Fruit fly (Drosophila melanogaster) whole organism, embryonic: ENCODE data around the gene CG3862.

Experiments
- Atf3 ChIP-seq: fragments of 200-800 bp; sonication (Bioruptor generic); optimal IDR thresholded peaks from 3 replicates; lab custom pipeline; 2016; ENCODE audit warnings: missing biosample characterization, missing genetic modification characterization
- BtbVII ChIP-seq: fragments of 200-800 bp; sonication (Bioruptor generic); optimal IDR thresholded peaks from 3 replicates; lab custom pipeline; 2017; ENCODE audit warnings: missing biosample characterization, mild to moderate bottlenecking, missing genetic modification characterization
- CG10274 ChIP-seq: fragments of 200-800 bp; sonication (Bioruptor generic); optimal IDR thresholded peaks from 3 replicates; lab custom pipeline; 2017; ENCODE audit warnings: missing biosample characterization, mild to moderate bottlenecking, missing genetic modification characterization
- CG10366 ChIP-seq: fragments of 200-800 bp; sonication (Bioruptor generic); IDR thresholded peaks from 2 replicates; pipeline ENCODE4 v1.3.6; 2022; ENCODE audit warnings: missing biosample characterization, missing genetic modification characterization
- CG11456 ChIP-seq: fragments of 200-800 bp; sonication (Bioruptor generic); IDR thresholded peaks from 3 replicates; pipeline ENCODE4 v1.3.6; 2022; ENCODE audit warnings: missing biosample characterization, missing genetic modification characterization
- CG1233 ChIP-seq: fragments of 200-800 bp; sonication (Bioruptor generic); optimal IDR thresholded peaks from 4 replicates; lab custom pipeline; 2018; ENCODE audit warnings: missing biosample characterization, mild to moderate bottlenecking, missing genetic modification characterization
- CG12659 ChIP-seq: fragments of 200-800 bp; sonication (Bioruptor generic); optimal IDR thresholded peaks from 3 replicates; lab custom pipeline; 2017; ENCODE audit warnings: mild to moderate bottlenecking, missing biosample characterization, missing genetic modification reagents, missing genetic modification characterization
- CG15479 ChIP-seq: fragments of 200-800 bp; sonication (Bioruptor generic); optimal IDR thresholded peaks from 3 replicates; lab custom pipeline; 2019; ENCODE audit warnings: missing biosample characterization, mild to moderate bottlenecking, missing genetic modification characterization, moderate library complexity
- CG15696 ChIP-seq: fragments of 200-800 bp; sonication (Bioruptor generic); optimal IDR thresholded peaks from 2 replicates; lab custom pipeline; 2019; ENCODE audit warnings: missing biosample characterization, mild to moderate bottlenecking, missing genetic modification characterization, moderate library complexity
- CG1602 ChIP-seq: fragments of 200-800 bp; sonication (Bioruptor generic); optimal IDR thresholded peaks from 3 replicates; lab custom pipeline; 2016; ENCODE audit warnings: missing biosample characterization, missing genetic modification characterization
- CG17328 ChIP-seq: fragments of 200-800 bp; sonication (Bioruptor generic); IDR thresholded peaks from 2 replicates; pipeline ENCODE4 v1.3.6; 2022; ENCODE audit warnings: missing biosample characterization, missing genetic modification characterization
- CG17359 ChIP-seq: fragments of 200-800 bp; sonication (Bioruptor generic); optimal IDR thresholded peaks from 3 replicates; lab custom pipeline; 2018; ENCODE audit warnings: missing biosample characterization, mild to moderate bottlenecking, missing genetic modification characterization, moderate library complexity
- CG1792 ChIP-seq: fragments of 200-800 bp; sonication (Bioruptor generic); optimal IDR thresholded peaks from 2 replicates; lab custom pipeline; 2016; ENCODE audit warnings: missing biosample characterization, missing genetic modification characterization
- CG30020 ChIP-seq: fragments of 200-800 bp; optimal IDR thresholded peaks from 2 replicates; lab custom pipeline; 2019; ENCODE audit warnings: missing biosample characterization, mild to moderate bottlenecking, missing genetic modification characterization, moderate library complexity
- CG31388 ChIP-seq: fragments of 200-800 bp; sonication (Bioruptor generic); optimal IDR thresholded peaks from 2 replicates; lab custom pipeline; 2016; ENCODE audit warnings: missing biosample characterization, missing genetic modification characterization
- CG32767 ChIP-seq: fragments of 200-800 bp; sonication (Bioruptor generic); IDR thresholded peaks from 2 replicates; pipeline ENCODE4 v1.3.6; 2022; ENCODE audit warnings: missing biosample characterization, missing genetic modification characterization
- CG3407 ChIP-seq: fragments of 200-800 bp; sonication (Bioruptor generic); optimal IDR thresholded peaks from 2 replicates; lab custom pipeline; 2018; ENCODE audit warnings: missing biosample characterization, mild to moderate bottlenecking, missing genetic modification characterization
- CG7987 ChIP-seq: fragments of 200-800 bp; sonication (Bioruptor generic); optimal IDR thresholded peaks from 2 replicates; lab custom pipeline; 2018; ENCODE audit warnings: missing biosample characterization, mild to moderate bottlenecking, missing genetic modification characterization, moderate library complexity
- CG8089 ChIP-seq: fragments of 200-800 bp; sonication (Bioruptor generic); optimal IDR thresholded peaks from 3 replicates; lab custom pipeline; 2016; ENCODE audit warnings: missing biosample characterization, missing genetic modification characterization
- CG9727 ChIP-seq: fragments of 200-800 bp; sonication (Bioruptor generic); optimal IDR thresholded peaks from 3 replicates; lab custom pipeline; 2017; ENCODE audit warnings: missing biosample characterization, mild to moderate bottlenecking, missing genetic modification characterization
- E2f1 ChIP-seq: fragments of 200-800 bp; sonication (Bioruptor generic); IDR thresholded peaks from 2 replicates; pipeline ENCODE4 v1.3.6; 2022; ENCODE audit warnings: missing biosample characterization, missing genetic modification characterization
- Hr39 ChIP-seq: fragments of >200 bp; optimal IDR thresholded peaks from 2 replicates; lab custom pipeline; 2017
- Lhr ChIP-seq: fragments of 200-800 bp; sonication (Bioruptor generic); optimal IDR thresholded peaks from 3 replicates; lab custom pipeline; 2017; ENCODE audit warnings: mild to moderate bottlenecking, missing biosample characterization, missing genetic modification reagents, missing genetic modification characterization
- Meics ChIP-seq: fragments of 200-800 bp; sonication (Bioruptor generic); optimal IDR thresholded peaks from 2 replicates; lab custom pipeline; 2017; ENCODE audit warnings: missing biosample characterization, mild to moderate bottlenecking, missing genetic modification characterization
- Ravus ChIP-seq: fragments of 200-800 bp; sonication (Bioruptor generic); IDR thresholded peaks from 2 replicates; pipeline ENCODE4 v1.3.6; 2022; ENCODE audit warnings: missing biosample characterization, missing genetic modification characterization
- Rx ChIP-seq: fragments of 200-800 bp; sonication (Bioruptor generic); IDR thresholded peaks from 2 replicates; pipeline ENCODE4 v1.3.6; 2022; ENCODE audit warnings: missing biosample characterization, missing genetic modification characterization
- ara ChIP-seq: fragments of 200-800 bp; sonication (Bioruptor generic); IDR thresholded peaks from 2 replicates; pipeline ENCODE4 v1.3.6; 2022; ENCODE audit warnings: missing biosample characterization, missing genetic modification characterization
- bbx ChIP-seq: fragments of 200-800 bp; sonication (Bioruptor generic); IDR thresholded peaks from 2 replicates; pipeline ENCODE4 v1.3.6; 2022; ENCODE audit warnings: missing biosample characterization, missing genetic modification characterization; ENCODE audit not compliant: partially characterized antibody
- bowl ChIP-seq: fragments of 200-800 bp; sonication (Bioruptor generic); IDR thresholded peaks from 2 replicates; pipeline ENCODE4 v1.3.6; 2022; ENCODE audit warnings: missing biosample characterization, missing genetic modification characterization
- chif ChIP-seq, 2 experiments: fragments of 200-800 bp; sonication (Bioruptor generic); optimal IDR thresholded peaks; 3 replicates each; lab custom pipeline; 2016; ENCODE audit warnings: missing biosample characterization in 2 of 2, missing genetic modification characterization in 2 of 2
- chm ChIP-seq: fragments of 200-800 bp; sonication (Bioruptor generic); IDR thresholded peaks from 2 replicates; pipeline ENCODE4 v1.3.6; 2022; ENCODE audit warnings: missing biosample characterization, missing genetic modification characterization
- dan ChIP-seq: fragments of 200-800 bp; sonication (Bioruptor generic); IDR thresholded peaks from 2 replicates; pipeline ENCODE4 v1.3.6; 2022; ENCODE audit warnings: missing biosample characterization, missing genetic modification characterization
- dimm ChIP-seq: fragments of 200-800 bp; sonication (Bioruptor generic); IDR thresholded peaks from 2 replicates; pipeline ENCODE4 v1.3.6; 2022; ENCODE audit warnings: missing biosample characterization, missing genetic modification characterization
- disco-r ChIP-seq: fragments of 200-800 bp; sonication (Bioruptor generic); optimal IDR thresholded peaks from 2 replicates; lab custom pipeline; 2016; ENCODE audit warnings: missing biosample characterization, missing genetic modification characterization
- fd64A ChIP-seq: fragments of 200-800 bp; sonication (Bioruptor generic); optimal IDR thresholded peaks from 3 replicates; lab custom pipeline; 2018; ENCODE audit warnings: missing biosample characterization, mild to moderate bottlenecking, missing genetic modification characterization
- hkb ChIP-seq, 2 experiments: fragments of 200-800 bp in 1 of 2; fragments of >200 bp in 1 of 2; sonication (Bioruptor generic) in 1 of 2; IDR thresholded peaks in 1 of 2; optimal IDR thresholded peaks in 1 of 2; 2 replicates each; pipeline versions ENCODE4 v1.3.6 to Lab custom; 2017 to 2022; ENCODE audit warnings: missing biosample characterization in 1 of 2, missing genetic modification characterization in 1 of 2
- ind ChIP-seq: fragments of 200-800 bp; sonication (Bioruptor generic); optimal IDR thresholded peaks from 3 replicates; lab custom pipeline; 2016; ENCODE audit warnings: missing biosample characterization, missing genetic modification characterization
- jing ChIP-seq: fragments of 200-800 bp; sonication (Bioruptor generic); optimal IDR thresholded peaks from 2 replicates; lab custom pipeline; 2018; ENCODE audit warnings: missing biosample characterization, mild to moderate bottlenecking, missing genetic modification characterization
- jumu ChIP-seq: fragments of 200-800 bp; sonication (Bioruptor generic); optimal IDR thresholded peaks from 3 replicates; lab custom pipeline; 2016; ENCODE audit warnings: missing biosample characterization, missing genetic modification characterization
- kah ChIP-seq: fragments of 200-800 bp; sonication (Bioruptor generic); optimal IDR thresholded peaks from 2 replicates; lab custom pipeline; 2018; ENCODE audit warnings: missing biosample characterization, mild to moderate bottlenecking, missing genetic modification characterization
- lmd ChIP-seq: fragments of 200-800 bp; sonication (Bioruptor generic); IDR thresholded peaks from 2 replicates; pipeline ENCODE4 v1.3.6; 2022; ENCODE audit warnings: missing biosample characterization, missing genetic modification characterization
- phol ChIP-seq: fragments of 200-800 bp; sonication (Bioruptor generic); optimal IDR thresholded peaks from 3 replicates; lab custom pipeline; 2018; ENCODE audit warnings: missing biosample characterization, mild to moderate bottlenecking, missing genetic modification characterization, moderate library complexity
- pzg ChIP-seq: fragments of 200-800 bp; sonication (Bioruptor generic); optimal IDR thresholded peaks from 3 replicates; lab custom pipeline; 2018; ENCODE audit warnings: missing biosample characterization, mild to moderate bottlenecking, missing genetic modification characterization, moderate library complexity
- repo ChIP-seq: fragments of 200-800 bp; sonication (Bioruptor generic); optimal IDR thresholded peaks from 2 replicates; lab custom pipeline; 2016; ENCODE audit warnings: missing biosample characterization, missing genetic modification characterization
- scrt ChIP-seq: fragments of 200-800 bp; sonication (Bioruptor generic); optimal IDR thresholded peaks from 2 replicates; lab custom pipeline; 2018; ENCODE audit warnings: missing biosample characterization, mild to moderate bottlenecking, missing genetic modification characterization, moderate library complexity
- sim ChIP-seq: fragments of 200-800 bp; sonication (Bioruptor generic); IDR thresholded peaks from 2 replicates; pipeline ENCODE4 v1.3.6; 2022; ENCODE audit warnings: missing biosample characterization, missing genetic modification characterization
- sima ChIP-seq: fragments of 200-800 bp; sonication (Bioruptor generic); optimal IDR thresholded peaks from 2 replicates; lab custom pipeline; 2016; ENCODE audit warnings: missing biosample characterization, missing genetic modification characterization
- sqz ChIP-seq: fragments of 200-800 bp; sonication (Bioruptor generic); optimal IDR thresholded peaks from 3 replicates; lab custom pipeline; 2018; ENCODE audit warnings: missing biosample characterization, mild to moderate bottlenecking, missing genetic modification characterization
- sug ChIP-seq: fragments of 200-800 bp; optimal IDR thresholded peaks from 2 replicates; lab custom pipeline; 2019; ENCODE audit warnings: missing biosample characterization, mild to moderate bottlenecking, missing genetic modification characterization, moderate library complexity
- tap ChIP-seq: fragments of 200-800 bp; optimal IDR thresholded peaks from 3 replicates; lab custom pipeline; 2019; ENCODE audit warnings: missing biosample characterization, mild to moderate bottlenecking, missing genetic modification characterization, moderate library complexity
- trem ChIP-seq: fragments of 200-800 bp; optimal IDR thresholded peaks from 3 replicates; lab custom pipeline; 2019; ENCODE audit warnings: missing biosample characterization, mild to moderate bottlenecking, missing genetic modification characterization, moderate library complexity
- usp ChIP-seq: fragments of >200 bp; optimal IDR thresholded peaks from 2 replicates; lab custom pipeline; 2017; ENCODE audit warnings: missing biosample characterization, missing genetic modification characterization

The CG3862 gene

dm6 chr2L:869497-870040 is 43.9 kb upstream of the CG3862 start, which contains the start of gene dbe (continued):
- TF ChIP-seq ind (GFP tag; lab: Kevin White, UChicago) = peak; percentile 36
- no peak for TF ChIP-seq Rx (GFP tag; lab: Robert Waterston, UW)
- peak; percentile 37 for TF ChIP-seq pzg (GFP tag; lab: Kevin White, UChicago)
- TF ChIP-seq bbx (GFP tag; lab: Robert Waterston, UW) = 0 out of 2 replicates have a peak, but pooled peaks have one; percentile 26
- TF ChIP-seq CG7987 = no peak
- TF ChIP-seq phol (tag; lab: Kevin White, UChicago) = peak; percentile 8
- TF ChIP-seq bowl (GFP tag; lab: Robert Waterston, UW) = no peak
- TF ChIP-seq E2f1 (GFP tag; lab: Robert Waterston, UW) = no peak
- peak; percentile 22 for TF ChIP-seq CG12659 (GFP tag; lab: Kevin White, UChicago)
- TF ChIP-seq CG17359 (tag; lab: Kevin White, UChicago) = no peak
- no peak for TF ChIP-seq lmd
- TF ChIP-seq CG1602 (GFP tag; lab: Kevin White, UChicago) = no peak
- TF ChIP-seq trem (tag; lab: Kevin White, UChicago) = peak; percentile 8
- TF ChIP-seq CG1792 (GFP tag; lab: Kevin White, UChicago) = no peak
- TF ChIP-seq CG10274 = no peak
- TF ChIP-seq Atf3 (GFP tag; lab: Kevin White, UChicago) = no peak
- TF ChIP-seq sug = peak; percentile 46
- no peak for TF ChIP-seq CG15696 (tag; lab: Kevin White, UChicago)
- TF ChIP-seq CG9727 (GFP tag; lab: Kevin White, UChicago) = no peak
- TF ChIP-seq jumu = no peak
- TF ChIP-seq CG3407 (GFP tag; lab: Kevin White, UChicago) = no peak
- TF ChIP-seq CG31388 (GFP tag; lab: Kevin White, UChicago) = no peak
- TF ChIP-seq fd64A (GFP tag; lab: Kevin White, UChicago) = no peak
- no peak for TF ChIP-seq CG17328 (GFP tag; lab: Robert Waterston, UW)
- TF ChIP-seq CG15479 (GFP tag; lab: Kevin White, UChicago) = no peak
- TF ChIP-seq CG32767 (GFP tag; lab: Robert Waterston, UW) = no peak
- TF ChIP-seq scrt = peak; percentile 57
- no peak for TF ChIP-seq dimm
- no peak for TF ChIP-seq chm (GFP tag; lab: Robert Waterston, UW)
- no peak for TF ChIP-seq sqz (GFP tag; lab: Kevin White, UChicago)
- TF ChIP-seq ara (GFP tag; lab: Robert Waterston, UW) = no peak
- no peak for TF ChIP-seq CG11456 (GFP tag; lab: Robert Waterston, UW)
- no peak for TF ChIP-seq sima
- no peak for TF ChIP-seq Hr39 (lab: Kevin White, UChicago)
- no peak for TF ChIP-seq chif (GFP tag; optimal IDR thresholded peaks at IDR 0.05; lab: Kevin White, UChicago)
- no peak for TF ChIP-seq hkb (optimal IDR thresholded peaks at IDR 0.05; lab: Kevin White, UChicago)
- TF ChIP-seq hkb (GFP tag; IDR thresholded peaks at IDR 0.05; lab: Robert Waterston, UW) = no peak
- TF ChIP-seq CG1233 (GFP tag; lab: Kevin White, UChicago) = no peak
- TF ChIP-seq sim (GFP tag; lab: Robert Waterston, UW) = no peak
- TF ChIP-seq CG10366 = no peak
- no peak for TF ChIP-seq Ravus (GFP tag; lab: Robert Waterston, UW)
- peak; percentile 5 for TF ChIP-seq Meics (GFP tag; lab: Kevin White, UChicago)
- no peak for TF ChIP-seq CG30020 (tag; lab: Kevin White, UChicago)
- no peak for TF ChIP-seq dan
- TF ChIP-seq repo (GFP tag; lab: Kevin White, UChicago) = peak; percentile 43
- no peak for TF ChIP-seq jing (GFP tag; lab: Kevin White, UChicago)
- TF ChIP-seq disco-r (GFP tag; lab: Kevin White, UChicago) = no peak
- TF ChIP-seq usp = no peak
- peak; percentile 13 for TF ChIP-seq tap (tag; lab: Kevin White, UChicago)
- no peak for TF ChIP-seq kah (GFP tag; lab: Kevin White, UChicago)
- TF ChIP-seq Lhr (GFP tag; lab: Kevin White, UChicago) = no peak
- no peak for TF ChIP-seq BtbVII (GFP tag; lab: Kevin White, UChicago)
- no peak for TF ChIP-seq CG8089
